Fruit fly (Drosophila melanogaster): ENCODE measurements around the gene Dis3.

dm6 chr3R:24297444-24298146, 35.6 kb upstream of the Dis3 start:
- TF ChIP-seq Dfd (GFP tag; optimal IDR thresholded peaks at IDR 0.05) (no peak), Myc (optimal IDR thresholded peaks at IDR 0.05) (no peak), psq (GFP tag; optimal IDR thresholded peaks at IDR 0.05) (no peak), lola (GFP tag; optimal IDR thresholded peaks at IDR 0.05) (no peak), Abd-B (GFP tag; optimal IDR thresholded peaks at IDR 0.05) (no peak), pan (optimal IDR thresholded peaks at IDR 0.05) (no peak), fru (GFP tag; optimal IDR thresholded peaks at IDR 0.05) (no peak), woc (GFP tag; optimal IDR thresholded peaks at IDR 0.05) (no peak), CG32264 (GFP tag; optimal IDR thresholded peaks at IDR 0.05) (no peak), Dif (GFP tag; optimal IDR thresholded peaks at IDR 0.05; ENCODE audit: partially characterized antibody) (no peak), h (GFP tag; optimal IDR thresholded peaks at IDR 0.05) (no peak), Hnf4 (GFP tag; optimal IDR thresholded peaks at IDR 0.05) (no peak), CG9705 (GFP tag; optimal IDR thresholded peaks at IDR 0.05) (no peak)

Data from whole organism, wandering third instar larva.